Fruit fly (Drosophila melanogaster) whole organism, adult: ENCODE measurements around the gene pigs.

Experiments
- CG11617 ChIP-seq: fragments of 200-800 bp; sonication (Bioruptor generic); optimal IDR thresholded peaks from 2 replicates; lab custom pipeline; 2017; ENCODE audit warnings: mild to moderate bottlenecking, missing biosample characterization, missing genetic modification reagents, missing genetic modification characterization
- CG12768 ChIP-seq: fragments of 200-800 bp; sonication (Bioruptor generic); optimal IDR thresholded peaks from 2 replicates; lab custom pipeline; 2017; ENCODE audit warnings: missing biosample characterization, missing genetic modification characterization, mild to moderate bottlenecking, moderate library complexity, missing genetic modification reagents
- CG14711 ChIP-seq: fragments of 200-800 bp; sonication (Bioruptor generic); optimal IDR thresholded peaks from 2 replicates; lab custom pipeline; 2018; ENCODE audit warnings: missing biosample characterization, mild to moderate bottlenecking, missing genetic modification characterization, moderate library complexity
- CG1620 ChIP-seq: fragments of 200-800 bp; sonication (Bioruptor generic); optimal IDR thresholded peaks from 2 replicates; lab custom pipeline; 2016; ENCODE audit warnings: missing biosample characterization, missing genetic modification characterization
- CG33017 ChIP-seq: fragments of 200-800 bp; sonication (Bioruptor generic); optimal IDR thresholded peaks from 2 replicates; lab custom pipeline; 2018; ENCODE audit warnings: missing biosample characterization, mild to moderate bottlenecking, missing genetic modification characterization, moderate library complexity
- CG5204 ChIP-seq: fragments of 200-800 bp; sonication (Bioruptor generic); optimal IDR thresholded peaks from 2 replicates; lab custom pipeline; 2016; ENCODE audit warnings: missing biosample characterization, missing genetic modification characterization
- CG7045 ChIP-seq: fragments of 200-800 bp; sonication (Bioruptor generic); optimal IDR thresholded peaks from 2 replicates; lab custom pipeline; 2017; ENCODE audit warnings: missing biosample characterization, mild to moderate bottlenecking, missing genetic modification characterization
- CG7101 ChIP-seq: fragments of 200-800 bp; sonication (Bioruptor generic); optimal IDR thresholded peaks from 2 replicates; lab custom pipeline; 2018; ENCODE audit warnings: missing biosample characterization, mild to moderate bottlenecking, missing genetic modification characterization, moderate library complexity
- Clk ChIP-seq: fragments of 200-800 bp; sonication (Bioruptor generic); optimal IDR thresholded peaks from 2 replicates; lab custom pipeline; 2017; ENCODE audit warnings: missing biosample characterization, missing genetic modification characterization
- Crg-1 ChIP-seq: fragments of 200-800 bp; sonication (Bioruptor generic); optimal IDR thresholded peaks from 2 replicates; lab custom pipeline; 2016; ENCODE audit warnings: missing biosample characterization, missing genetic modification characterization
- Hr96 ChIP-seq: fragments of 200-800 bp; sonication (Bioruptor generic); optimal IDR thresholded peaks from 2 replicates; lab custom pipeline; 2016; ENCODE audit warnings: missing biosample characterization, missing genetic modification characterization
- Mnt ChIP-seq: fragments of 200-800 bp; sonication (Bioruptor generic); optimal IDR thresholded peaks from 2 replicates; lab custom pipeline; 2016; ENCODE audit warnings: missing biosample characterization, mild to moderate bottlenecking, missing genetic modification characterization
- bab1 ChIP-seq: fragments of 200-800 bp; sonication (Bioruptor generic); optimal IDR thresholded peaks from 3 replicates; lab custom pipeline; 2019; ENCODE audit warnings: missing biosample characterization, mild to moderate bottlenecking, missing genetic modification characterization, moderate library complexity
- cic ChIP-seq: fragments of 200-800 bp; sonication (Bioruptor generic); optimal IDR thresholded peaks from 2 replicates; lab custom pipeline; 2017; ENCODE audit warnings: missing biosample characterization, mild to moderate bottlenecking, missing genetic modification characterization, moderate library complexity
- cnc ChIP-seq, 2 experiments: fragments of >200 bp; optimal IDR thresholded peaks; 2 replicates each; lab custom pipeline; 2017
- kay ChIP-seq: fragments of 200-800 bp; sonication (Bioruptor generic); peaks from one replicate; lab custom pipeline; 2016; ENCODE audit warnings: missing biosample characterization, missing genetic modification characterization, borderline replicate concordance
- ovo ChIP-seq: fragments of 200-800 bp; sonication (Bioruptor generic); optimal IDR thresholded peaks from 2 replicates; lab custom pipeline; 2016; ENCODE audit warnings: missing biosample characterization, missing genetic modification characterization
- pad ChIP-seq: fragments of 200-800 bp; sonication (Bioruptor generic); optimal IDR thresholded peaks from 3 replicates; lab custom pipeline; 2017; ENCODE audit warnings: missing biosample characterization, missing genetic modification characterization, mild to moderate bottlenecking, moderate library complexity, missing genetic modification reagents
- tj ChIP-seq: fragments of 200-800 bp; sonication (Bioruptor generic); optimal IDR thresholded peaks from 3 replicates; lab custom pipeline; 2017; ENCODE audit warnings: missing biosample characterization, mild to moderate bottlenecking, missing genetic modification characterization, moderate library complexity
- toe ChIP-seq: fragments of 200-800 bp; sonication (Bioruptor generic); optimal IDR thresholded peaks from 2 replicates; lab custom pipeline; 2016; ENCODE audit warnings: missing biosample characterization, missing genetic modification characterization

The pigs gene

DNA sequence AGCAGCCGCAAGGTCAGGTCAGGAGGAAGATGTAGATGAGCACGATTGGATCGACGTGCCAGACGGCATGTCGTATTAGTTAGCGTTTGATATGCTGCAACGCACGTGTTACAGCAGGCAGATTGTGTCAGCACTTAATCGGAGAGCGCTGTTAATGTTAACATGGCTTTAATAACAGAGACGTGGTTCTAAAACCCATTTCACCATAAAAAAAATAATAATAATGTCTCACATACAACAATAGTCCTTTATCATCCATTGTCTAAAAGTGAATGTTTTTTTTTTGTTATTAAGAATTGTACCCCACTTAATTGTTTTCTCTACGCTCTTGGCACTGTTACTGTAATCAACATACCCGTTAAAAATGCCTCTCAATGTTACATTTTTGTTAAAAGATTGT, 629 bp upstream of the pigs start:
- peak; percentile 69 for TF ChIP-seq kay (GFP tag; lab: Kevin White, UChicago)
- peak; percentile 78 for TF ChIP-seq CG1620
- TF ChIP-seq CG11617 (GFP tag; lab: Kevin White, UChicago) = peak; percentile 48
- TF ChIP-seq bab1 (GFP tag; lab: Kevin White, UChicago) = peak; percentile 83
- TF ChIP-seq Hr96 (GFP tag; lab: Kevin White, UChicago) = peak; percentile 89
- no peak for TF ChIP-seq CG5204 (GFP tag; lab: Kevin White, UChicago)
- TF ChIP-seq toe (GFP tag; lab: Kevin White, UChicago) = peak; percentile 78
- no peak for TF ChIP-seq ovo (GFP tag; lab: Kevin White, UChicago)
- TF ChIP-seq CG7101 (tag; lab: Kevin White, UChicago) = peak; percentile 72
- peak; percentile 94 for TF ChIP-seq CG12768 (GFP tag; lab: Kevin White, UChicago)
- TF ChIP-seq CG33017 (tag; lab: Kevin White, UChicago) = no peak
- TF ChIP-seq cic = peak; percentile 53
- TF ChIP-seq CG7045 (GFP tag; lab: Kevin White, UChicago) = peak; percentile 88
- peak; percentile 87 for TF ChIP-seq pad (GFP tag; lab: Kevin White, UChicago)
- TF ChIP-seq CG14711 (tag; lab: Kevin White, UChicago) = peak; percentile 98
- peak; percentile 59 for TF ChIP-seq Clk (GFP tag; lab: Kevin White, UChicago)

DNA sequence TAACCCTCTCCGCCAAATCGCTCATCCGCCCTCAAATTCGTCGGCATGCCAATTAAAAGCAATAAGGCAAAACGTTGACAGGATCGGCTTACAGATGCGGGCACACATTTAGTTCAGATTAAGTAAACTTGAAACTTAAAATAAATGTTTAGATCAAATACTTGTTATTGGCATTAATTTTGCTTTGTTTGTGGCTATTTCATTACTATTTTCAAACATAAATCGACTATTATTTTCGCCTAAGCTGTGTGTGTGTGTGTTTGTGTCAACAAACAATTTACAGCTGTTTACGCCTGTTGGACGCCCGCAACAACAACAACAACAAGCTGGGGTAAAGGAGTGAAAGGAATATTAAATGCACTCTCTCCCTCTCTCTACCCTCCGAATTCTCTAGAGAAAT, 1.3 kb downstream of the pigs start:
- TF ChIP-seq CG14711 (tag; lab: Kevin White, UChicago) (no peak), CG33017 (tag; lab: Kevin White, UChicago) (no peak), CG7101 (tag; lab: Kevin White, UChicago) (no peak), CG5204 (GFP tag; lab: Kevin White, UChicago) (no peak), CG12768 (GFP tag; lab: Kevin White, UChicago) (no peak), toe (GFP tag; lab: Kevin White, UChicago) (no peak), pad (GFP tag; lab: Kevin White, UChicago) (no peak), tj (GFP tag; lab: Kevin White, UChicago) (no peak), Crg-1 (GFP tag; lab: Kevin White, UChicago) (no peak), Clk (GFP tag; lab: Kevin White, UChicago) (no peak), ovo (GFP tag; lab: Kevin White, UChicago) (no peak), Hr96 (GFP tag; lab: Kevin White, UChicago) (no peak), CG11617 (GFP tag; lab: Kevin White, UChicago) (no peak)

DNA sequence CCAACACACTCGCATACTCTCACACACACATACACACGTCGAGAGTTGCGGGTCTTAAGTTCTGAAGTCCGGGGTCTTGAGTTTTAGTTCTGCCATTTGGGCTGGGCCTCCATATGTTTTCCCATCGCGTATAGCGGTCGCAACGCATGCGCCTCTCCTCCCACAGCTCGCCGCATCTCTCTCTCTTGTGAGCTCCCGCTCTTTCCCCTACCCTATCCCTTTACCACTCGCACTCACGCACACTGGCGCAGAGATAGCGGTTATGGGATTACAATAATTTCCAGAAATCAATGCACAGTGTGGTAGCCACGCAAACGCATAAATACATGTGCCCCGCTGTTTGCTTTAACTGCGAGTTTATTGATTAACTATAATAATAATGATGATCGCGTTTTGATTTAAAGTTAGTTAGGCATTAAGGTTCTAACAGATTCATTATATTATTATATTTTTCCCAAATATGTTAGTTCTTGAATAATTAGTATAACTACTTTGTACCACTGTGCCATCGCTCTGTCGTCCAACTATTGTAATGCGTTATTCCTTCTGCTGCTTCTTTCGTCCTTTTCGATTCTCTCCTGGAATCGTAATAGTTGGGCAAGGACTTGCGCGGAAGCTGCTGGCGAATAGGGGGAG, 1.9 kb downstream of the pigs start:
- TF ChIP-seq Mnt (GFP tag; lab: Kevin White, UChicago) (peak; percentile 69), ovo (GFP tag; lab: Kevin White, UChicago) (peak; percentile 83), CG33017 (tag; lab: Kevin White, UChicago) (peak; percentile 81), Clk (GFP tag; lab: Kevin White, UChicago) (peak; percentile 77), cnc (optimal IDR thresholded peaks at IDR 0.05; lab: Kevin White, UChicago) (no peak), Hr96 (GFP tag; lab: Kevin White, UChicago) (peak; percentile 86), cic (peak; percentile 44), CG14711 (tag; lab: Kevin White, UChicago) (peak; percentile 80), CG7045 (GFP tag; lab: Kevin White, UChicago) (peak; percentile 85), kay (GFP tag; lab: Kevin White, UChicago) (peak; percentile 88), pad (GFP tag; lab: Kevin White, UChicago) (peak; percentile 98), CG11617 (GFP tag; lab: Kevin White, UChicago) (peak; percentile 80), CG7101 (tag; lab: Kevin White, UChicago) (peak; percentile 87), CG12768 (GFP tag; lab: Kevin White, UChicago) (peak; percentile 86), CG1620 (peak; percentile 46), tj (GFP tag; lab: Kevin White, UChicago) (peak; percentile 62), bab1 (GFP tag; lab: Kevin White, UChicago) (no peak), CG5204 (GFP tag; lab: Kevin White, UChicago) (peak; percentile 80), toe (GFP tag; lab: Kevin White, UChicago) (peak; percentile 73), Crg-1 (GFP tag; lab: Kevin White, UChicago) (peak; percentile 56)

DNA sequence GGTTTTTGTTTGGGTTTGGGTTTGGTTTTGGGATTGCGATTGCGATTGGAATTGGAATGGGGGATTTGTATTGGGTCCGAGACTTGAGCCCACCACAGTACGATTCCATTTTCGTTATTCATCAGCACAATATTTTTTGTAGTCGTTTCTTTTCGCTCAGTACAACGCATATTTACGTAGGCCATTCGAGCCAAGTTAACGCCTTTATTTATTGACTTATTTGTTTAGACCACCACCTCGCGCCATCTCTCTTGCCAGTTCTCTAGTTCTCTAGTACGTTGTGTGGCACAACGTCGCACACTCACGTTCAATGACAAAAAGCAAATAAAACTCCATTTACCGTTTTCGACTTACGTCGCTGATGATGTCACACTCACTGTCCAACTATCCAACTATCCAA, 4.8 kb downstream of the pigs start:
- TF ChIP-seq CG12768 (GFP tag; lab: Kevin White, UChicago) (no peak), bab1 (GFP tag; lab: Kevin White, UChicago) (no peak)

DNA sequence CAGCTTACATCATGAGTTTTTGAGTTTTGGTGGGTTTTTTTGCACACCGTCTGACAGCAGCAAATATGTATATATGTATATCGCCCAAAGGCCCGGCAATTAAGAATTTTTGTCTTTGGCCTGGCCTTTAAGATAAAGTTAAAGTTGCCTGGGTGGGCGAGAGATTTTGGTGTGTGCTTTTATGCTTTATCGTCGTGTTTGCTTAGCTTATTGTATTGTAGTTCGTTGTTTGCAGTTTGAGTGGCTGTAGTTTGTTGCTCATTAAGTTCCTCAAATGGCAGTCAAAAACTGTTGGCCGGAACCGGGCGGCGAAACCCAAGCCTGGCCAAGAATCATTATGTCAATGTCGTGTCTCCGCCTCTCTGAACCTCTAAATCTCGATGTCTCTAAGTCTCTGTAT, 12.0 kb downstream of the pigs start:
- TF ChIP-seq CG33017 (tag; lab: Kevin White, UChicago) = no peak
- TF ChIP-seq Mnt (GFP tag; lab: Kevin White, UChicago) = no peak
- TF ChIP-seq kay (GFP tag; lab: Kevin White, UChicago) = no peak
- no peak for TF ChIP-seq CG1620
- no peak for TF ChIP-seq CG7045 (GFP tag; lab: Kevin White, UChicago)
- no peak for TF ChIP-seq tj (GFP tag; lab: Kevin White, UChicago)
- no peak for TF ChIP-seq CG5204 (GFP tag; lab: Kevin White, UChicago)
- TF ChIP-seq CG11617 (GFP tag; lab: Kevin White, UChicago) = no peak
- TF ChIP-seq Hr96 (GFP tag; lab: Kevin White, UChicago) = no peak
- no peak for TF ChIP-seq pad (GFP tag; lab: Kevin White, UChicago)
- TF ChIP-seq CG12768 (GFP tag; lab: Kevin White, UChicago) = no peak
- no peak for TF ChIP-seq Clk (GFP tag; lab: Kevin White, UChicago)
- no peak for TF ChIP-seq toe (GFP tag; lab: Kevin White, UChicago)
